Worm (Caenorhabditis elegans): ENCODE measurements around the gene srbc-19.

Gene srbc-19

DNA sequence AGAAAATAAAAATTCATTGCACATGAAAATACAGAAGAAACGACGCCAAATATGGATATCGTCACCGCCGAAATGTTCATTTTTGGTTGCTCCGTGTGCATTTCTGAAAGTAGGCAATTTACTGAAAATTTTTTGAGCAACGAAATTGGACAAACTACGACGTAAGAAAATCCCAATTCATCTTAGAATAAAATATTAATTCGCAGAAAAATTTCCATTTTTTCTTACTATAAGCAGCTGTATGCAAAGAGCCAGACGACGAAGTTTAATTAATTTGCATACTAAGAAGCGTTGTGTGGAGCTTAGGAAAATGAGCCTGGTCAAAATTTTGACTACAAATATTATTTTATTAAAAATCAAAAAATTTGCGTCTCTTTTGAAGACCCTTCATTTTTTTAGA lies at the start of gene srbc-19:
Gene srbc-19 (minus strand): TSS at position 101 of the 400 bp plus-strand sequence.
- TF ChIP-seq ref-2 (tag; optimal IDR thresholded peaks at IDR 0.05) (no peak), K09A11.1 (tag; optimal IDR thresholded peaks at IDR 0.05; ENCODE audit: insufficient read depth) (no peak), elt-2 (tag; optimal IDR thresholded peaks at IDR 0.05) (no peak), pros-1 (tag; optimal IDR thresholded peaks at IDR 0.05) (no peak), sox-2 (GFP tag; IDR thresholded peaks at IDR 0.05) (no peak), hlh-6 (tag; optimal IDR thresholded peaks at IDR 0.05) (no peak), C08G9.2 (tag; optimal IDR thresholded peaks at IDR 0.05) (no peak), npax-4 (tag; optimal IDR thresholded peaks at IDR 0.05) (no peak)

DNA sequence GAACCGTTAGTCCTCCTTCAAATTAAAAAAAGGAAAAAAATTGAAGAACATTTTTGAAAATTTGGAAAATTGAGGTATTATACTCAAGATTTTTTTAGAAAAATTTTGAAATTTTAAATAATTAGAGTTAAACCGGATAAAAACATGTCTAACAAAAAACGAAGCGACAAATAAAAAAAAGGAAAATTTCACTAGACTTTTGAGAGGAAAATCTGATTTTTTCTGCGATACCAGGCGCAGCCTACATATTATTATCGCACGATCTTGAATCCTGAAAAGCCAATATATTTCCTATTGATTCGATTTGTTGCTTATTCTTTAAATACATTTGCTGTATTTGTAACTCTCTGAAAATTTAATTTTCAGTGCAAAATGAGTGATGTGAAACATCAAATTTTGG lies 48.8 kb upstream of the srbc-19 start, which contains the start of gene nstp-8:
Gene nstp-8 (plus strand): TSS at position 301 of the 400 bp plus-strand sequence.
- TF ChIP-seq eyg-1 (tag; optimal IDR thresholded peaks at IDR 0.05) (no peak), fkh-10 (GFP tag; optimal IDR thresholded peaks at IDR 0.05) (no peak), unc-86 (tag; optimal IDR thresholded peaks at IDR 0.05) (no peak)

DNA sequence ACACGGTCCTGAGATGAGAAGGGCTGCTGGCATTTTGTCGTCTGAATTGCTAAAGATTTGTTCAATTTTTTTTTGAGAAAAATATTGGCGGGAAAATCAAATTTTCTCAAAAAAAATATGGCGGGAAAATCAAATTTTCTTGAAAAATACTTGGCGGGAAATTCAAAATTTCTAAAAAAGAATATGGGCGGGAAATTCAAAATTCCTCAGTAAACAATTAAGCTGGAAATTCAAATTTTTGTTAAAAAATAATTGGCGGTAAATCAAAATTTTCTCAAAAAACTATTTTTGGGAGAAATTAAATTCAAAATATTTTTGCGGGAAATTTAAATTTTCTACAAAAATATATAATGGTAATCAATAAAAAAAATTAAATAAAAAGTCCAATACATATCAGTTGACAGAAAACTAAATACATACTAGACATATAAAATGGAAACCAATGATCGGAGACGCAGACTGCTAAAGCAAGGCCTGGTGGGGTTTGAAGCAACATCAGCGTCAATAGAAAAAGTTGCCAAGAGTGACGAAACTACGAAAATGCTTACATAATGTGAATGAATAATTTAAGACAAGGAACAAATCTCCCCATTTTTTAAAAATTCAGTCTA lies 48.0 kb upstream of the srbc-19 start, which contains the start of gene nhr-184:
Gene nhr-184 (minus strand): TSS at position 51 of the 611 bp plus-strand sequence.
- TF ChIP-seq ceh-22 (tag; optimal IDR thresholded peaks at IDR 0.05) (no peak), ceh-19 (GFP tag; optimal IDR thresholded peaks at IDR 0.05) (no peak), zip-5 (tag; optimal IDR thresholded peaks at IDR 0.05) (no peak), sox-4 (tag; optimal IDR thresholded peaks at IDR 0.05) (no peak), tbx-7 (tag; optimal IDR thresholded peaks at IDR 0.05) (no peak), pqm-1 (tag; optimal IDR thresholded peaks at IDR 0.05) (no peak), C38D4.7 (GFP tag; optimal IDR thresholded peaks at IDR 0.05) (no peak), rnt-1 (tag; optimal IDR thresholded peaks at IDR 0.05) (no peak), eyg-1 (tag; optimal IDR thresholded peaks at IDR 0.05) (no peak), ceh-9 (tag; optimal IDR thresholded peaks at IDR 0.05) (no peak)

DNA sequence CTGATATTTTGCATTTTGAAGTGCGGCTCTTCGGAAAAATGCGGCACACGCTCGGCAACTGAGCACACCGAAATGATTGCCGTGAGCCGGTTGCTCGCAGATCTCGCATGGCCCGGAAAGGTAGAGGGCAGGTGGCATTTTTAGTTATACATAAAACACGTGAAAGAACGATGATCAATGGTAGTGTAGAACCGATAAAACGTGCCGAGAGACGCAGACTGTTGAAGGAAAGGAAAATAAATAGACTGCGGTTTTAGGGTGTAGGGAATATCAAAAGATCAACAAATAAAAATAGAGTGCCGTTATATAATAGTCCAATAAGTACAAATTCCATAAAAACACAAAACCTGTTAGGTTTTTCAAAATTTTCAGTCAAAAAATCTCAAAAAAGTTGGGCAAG lies 45.4 kb upstream of the srbc-19 start, which contains the start of gene nhr-133:
Gene nhr-133 (minus strand): TSS at position 183 of the 400 bp plus-strand sequence.
- no peak for TF ChIP-seq ceh-2 (tag; optimal IDR thresholded peaks at IDR 0.05)
- peak; percentile 37 for TF ChIP-seq hlh-30 (tag; optimal IDR thresholded peaks at IDR 0.05; ENCODE audit: insufficient read depth)

DNA sequence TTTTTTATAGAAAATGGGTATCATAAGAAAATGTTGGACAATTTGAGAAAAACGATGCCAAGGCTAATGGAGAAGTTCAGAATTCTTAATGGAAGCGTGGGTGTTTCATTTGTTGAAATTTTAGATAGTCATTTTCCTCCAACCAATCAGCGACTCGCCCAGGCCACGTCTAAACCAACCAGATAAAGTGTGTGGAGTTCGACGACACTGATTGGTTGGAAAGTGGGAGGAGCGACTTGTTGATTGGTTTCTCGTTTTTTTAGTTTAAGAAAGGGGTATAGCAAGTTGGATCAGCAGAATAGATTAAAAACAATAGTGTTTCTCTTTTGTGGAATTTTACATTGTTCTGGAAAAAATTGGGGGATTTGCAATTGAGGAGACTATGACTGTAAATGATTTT lies 40.9 kb upstream of the srbc-19 start:
- no peak for TF ChIP-seq ceh-24 (tag; optimal IDR thresholded peaks at IDR 0.05)
- no peak for TF ChIP-seq syd-9 (tag; optimal IDR thresholded peaks at IDR 0.05)
- no peak for TF ChIP-seq fkh-10 (GFP tag; optimal IDR thresholded peaks at IDR 0.05)
- peak; percentile 92 for TF ChIP-seq nfya-1 (tag; optimal IDR thresholded peaks at IDR 0.05)
- TF ChIP-seq elt-4 (tag; optimal IDR thresholded peaks at IDR 0.05) = no peak
- TF ChIP-seq zip-5 (tag; optimal IDR thresholded peaks at IDR 0.05) = no peak
- TF ChIP-seq elt-2 (tag; optimal IDR thresholded peaks at IDR 0.05) = no peak

DNA sequence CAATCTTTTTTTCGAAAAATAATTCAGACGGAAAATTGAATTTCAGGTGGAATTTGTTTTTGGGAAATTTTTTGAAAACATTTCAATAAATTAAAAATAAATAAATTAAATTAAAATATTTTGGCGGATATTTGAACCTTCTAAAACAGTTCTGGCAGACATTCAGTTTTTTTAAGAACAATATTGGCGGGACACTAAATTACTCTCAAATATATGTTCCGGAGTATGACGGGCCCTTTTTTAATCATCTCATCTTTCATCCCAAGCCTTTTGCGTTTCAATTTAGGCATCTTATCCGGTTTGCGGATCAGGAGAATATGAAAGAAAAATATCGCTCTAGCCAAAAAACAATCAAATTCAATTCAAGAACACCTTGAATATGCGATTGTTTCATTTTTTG lies 40.2 kb upstream of the srbc-19 start, which contains the start of gene svh-11:
Gene svh-11 (plus strand): TSS at position 301 of the 400 bp plus-strand sequence.
- no peak for TF ChIP-seq ets-4 (tag; optimal IDR thresholded peaks at IDR 0.05)
- TF ChIP-seq pha-4 (tag; optimal IDR thresholded peaks at IDR 0.05) = no peak
- TF ChIP-seq nhr-11 (tag; optimal IDR thresholded peaks at IDR 0.05) = no peak

DNA sequence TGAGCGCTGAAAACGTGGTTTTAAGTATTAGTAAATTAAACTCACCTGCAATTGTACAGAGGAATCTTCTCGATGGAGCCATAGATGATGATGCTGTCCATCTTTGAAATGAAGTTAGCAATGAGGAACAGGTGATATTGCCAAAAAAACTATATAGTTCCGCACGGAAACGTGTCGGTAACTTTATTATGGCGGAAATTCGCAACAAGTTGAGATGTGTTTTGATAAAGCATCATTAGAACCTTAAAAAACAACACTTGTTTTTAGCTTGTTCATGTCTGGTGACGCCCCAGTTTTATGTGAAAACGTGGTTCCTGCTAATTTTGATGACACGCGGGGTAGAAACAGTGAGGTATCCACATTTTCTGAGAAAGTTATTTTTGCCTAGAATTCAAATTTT lies 39.6 kb upstream of the srbc-19 start, which contains the start of gene srt-40:
Gene srt-40 (minus strand): TSS at position 101 of the 400 bp plus-strand sequence.
- TF ChIP-seq fkh-10 (GFP tag; optimal IDR thresholded peaks at IDR 0.05) (no peak), unc-3 (GFP tag; conservative IDR thresholded peaks at IDR 0.05) (no peak), unc-3 (tag; optimal IDR thresholded peaks at IDR 0.05) (no peak), ceh-34 (tag; optimal IDR thresholded peaks at IDR 0.05) (no peak), che-1 (tag; optimal IDR thresholded peaks at IDR 0.05) (no peak), ztf-16 (tag; optimal IDR thresholded peaks at IDR 0.05) (no peak), hlh-15 (tag; optimal IDR thresholded peaks at IDR 0.05) (no peak), lin-11 (tag; optimal IDR thresholded peaks at IDR 0.05) (no peak)
